Comparison of ENCODE assay signal across 4 fruit fly cellular contexts in genomic region chr2L:13793405-13793804, dm6.
TF ChIP-seq lines count a peak whose summit lies in the region.

TSS of gene Sec71 (plus strand) at chr2L:13793521.

- no peak for TF ChIP-seq CTCF in whole organism, embryonic (GFP tag; optimal IDR thresholded peaks at IDR 0.05; lab: Kevin White, UChicago)

TF ChIP-seq in whole organism, adult, 20 proteins besides CTCF, POLR2A, EP300 and RAD21:
- TF ChIP-seq bab1 (GFP tag; optimal IDR thresholded peaks at IDR 0.05; lab: Kevin White, UChicago) (peak; percentile 52), CG1620 (GFP tag; optimal IDR thresholded peaks at IDR 0.05; lab: Kevin White, UChicago) (no peak), Mnt (GFP tag; optimal IDR thresholded peaks at IDR 0.05; lab: Kevin White, UChicago) (no peak), CG7101 (tag; optimal IDR thresholded peaks at IDR 0.05; lab: Kevin White, UChicago) (peak; percentile 33), CG7045 (GFP tag; optimal IDR thresholded peaks at IDR 0.05; lab: Kevin White, UChicago) (no peak), cic (GFP tag; optimal IDR thresholded peaks at IDR 0.05; lab: Kevin White, UChicago) (peak; percentile 2), tj (GFP tag; optimal IDR thresholded peaks at IDR 0.05; lab: Kevin White, UChicago) (peak; percentile 37)
TF ChIP-seq in whole organism, adult: peak in this region for 4.

TF ChIP-seq in whole organism, embryonic, 481 proteins besides CTCF, POLR2A, EP300 and RAD21 (continues in another document):
- peak; percentile 54 for TF ChIP-seq stwl (tag; optimal IDR thresholded peaks at IDR 0.05; lab: Kevin White, UChicago)
- TF ChIP-seq CG11085 (GFP tag; IDR thresholded peaks at IDR 0.05; lab: Robert Waterston, UW): no peak
- TF ChIP-seq CG13287 (GFP tag; IDR thresholded peaks at IDR 0.05; lab: Robert Waterston, UW; ENCODE audit: partially characterized antibody): 0 out of 2 replicates have a peak, but pooled peaks have one; percentile 30
- peak; percentile 30; the same call in 1 of the 2 replicates for TF ChIP-seq bbx (GFP tag; IDR thresholded peaks at IDR 0.05; lab: Robert Waterston, UW; ENCODE audit: partially characterized antibody)
- TF ChIP-seq CG16863 (GFP tag; optimal IDR thresholded peaks at IDR 0.05; lab: Kevin White, UChicago): peak; percentile 3
- peak; percentile 98 for TF ChIP-seq Myb (GFP tag; optimal IDR thresholded peaks at IDR 0.05; lab: Kevin White, UChicago)
- peak; percentile 1 for TF ChIP-seq CG2116 (GFP tag; optimal IDR thresholded peaks at IDR 0.05; lab: Kevin White, UChicago)
- TF ChIP-seq MESR4 (GFP tag; optimal IDR thresholded peaks at IDR 0.05; lab: Kevin White, UChicago): peak; percentile 99
- TF ChIP-seq BEAF-32 (GFP tag; optimal IDR thresholded peaks at IDR 0.05; lab: Kevin White, UChicago): peak; percentile 31
- TF ChIP-seq Lhr (GFP tag; optimal IDR thresholded peaks at IDR 0.05; lab: Kevin White, UChicago): peak; percentile 27
- TF ChIP-seq CG12659 (GFP tag; optimal IDR thresholded peaks at IDR 0.05; lab: Kevin White, UChicago): peak; percentile 39
- TF ChIP-seq MBD-R2 (GFP tag; IDR thresholded peaks at IDR 0.05; lab: Robert Waterston, UW): peak; percentile 64
- no peak for TF ChIP-seq slp2 (GFP tag; optimal IDR thresholded peaks at IDR 0.05; lab: Kevin White, UChicago)
- peak; percentile 94 for TF ChIP-seq CG10267 (tag; optimal IDR thresholded peaks at IDR 0.05; lab: Kevin White, UChicago)
- peak; percentile 31; the same call in 1 of the 2 replicates for TF ChIP-seq CG3847 (GFP tag; IDR thresholded peaks at IDR 0.05; lab: Robert Waterston, UW)
- TF ChIP-seq Drgx (GFP tag; IDR thresholded peaks at IDR 0.05; lab: Robert Waterston, UW): 0 out of 2 replicates have a peak, but pooled peaks have one; percentile 12
- TF ChIP-seq Dek (tag; optimal IDR thresholded peaks at IDR 0.05; lab: Kevin White, UChicago): no peak
- TF ChIP-seq Med (GFP tag; lab: Kevin White, UChicago): peak; percentile 85
- peak; percentile 90 for TF ChIP-seq Ets65A (GFP tag; lab: Kevin White, UChicago)
- 0 out of 2 replicates have a peak, but pooled peaks have one; percentile 23 for TF ChIP-seq nerfin-2 (GFP tag; IDR thresholded peaks at IDR 0.05; lab: Robert Waterston, UW; ENCODE audit: partially characterized antibody)
- peak; percentile 70 for TF ChIP-seq E2f2 (GFP tag; IDR thresholded peaks at IDR 0.05; lab: Robert Waterston, UW)
- TF ChIP-seq HmgZ (tag; optimal IDR thresholded peaks at IDR 0.05; lab: Kevin White, UChicago): peak; percentile 48
- peak; percentile 6 for TF ChIP-seq CG3995 (GFP tag; optimal IDR thresholded peaks at IDR 0.05; lab: Kevin White, UChicago)
- TF ChIP-seq gfzf (GFP tag; optimal IDR thresholded peaks at IDR 0.05; lab: Kevin White, UChicago): peak; percentile 89
- peak; percentile 13 for TF ChIP-seq dm (GFP tag; optimal IDR thresholded peaks at IDR 0.05; lab: Kevin White, UChicago)
- no peak for TF ChIP-seq CG12071 (GFP tag; optimal IDR thresholded peaks at IDR 0.05; lab: Kevin White, UChicago)

TF ChIP-seq in whole organism, prepupa, 60 proteins besides CTCF, POLR2A, EP300 and RAD21:
- no peak for TF ChIP-seq CG10669 (GFP tag; optimal IDR thresholded peaks at IDR 0.05; lab: Kevin White, UChicago)
- peak; percentile 11 for TF ChIP-seq esn (GFP tag; optimal IDR thresholded peaks at IDR 0.05; lab: Kevin White, UChicago)
- peak; percentile 19 for TF ChIP-seq CG6854 (GFP tag; optimal IDR thresholded peaks at IDR 0.05; lab: Kevin White, UChicago)
- no peak for TF ChIP-seq CG6163 (GFP tag; IDR thresholded peaks at IDR 0.05; lab: Robert Waterston, UW)

TF ChIP-seq in whole organism, wandering third instar larva, 38 proteins besides CTCF, POLR2A, EP300 and RAD21:
- TF ChIP-seq OdsH (GFP tag; optimal IDR thresholded peaks at IDR 0.05; lab: Kevin White, UChicago) (no peak), Jra (GFP tag; optimal IDR thresholded peaks at IDR 0.05; lab: Kevin White, UChicago) (no peak), Myc (optimal IDR thresholded peaks at IDR 0.05; lab: Kevin White, UChicago) (no peak), Rel (GFP tag; optimal IDR thresholded peaks at IDR 0.05; lab: Kevin White, UChicago) (no peak), Rel (tag; optimal IDR thresholded peaks at IDR 0.05; lab: Kevin White, UChicago) (peak; percentile 47), ey (GFP tag; optimal IDR thresholded peaks at IDR 0.05; lab: Kevin White, UChicago) (no peak), Abd-B (GFP tag; optimal IDR thresholded peaks at IDR 0.05; lab: Kevin White, UChicago) (no peak), dmrt93B (GFP tag; optimal IDR thresholded peaks at IDR 0.05; lab: Kevin White, UChicago) (no peak)
